Worm (Caenorhabditis elegans): ENCODE measurements around the gene grl-6.

- no peak for TF ChIP-seq R02D3.7 (tag; optimal IDR thresholded peaks at IDR 0.05)
- TF ChIP-seq ceh-28 (tag; optimal IDR thresholded peaks at IDR 0.05), result no peak
- no peak for TF ChIP-seq lin-39 (tag; optimal IDR thresholded peaks at IDR 0.05)
- no peak for TF ChIP-seq jun-1 (tag; optimal IDR thresholded peaks at IDR 0.05)
Observed at ce11 chrX:6407805-6408204, 42.9 kb downstream of the grl-6 start.
